Fruit fly (Drosophila melanogaster) whole organism, embryonic: ENCODE results near the gene CG5445.

Source experiments
- CG30020 ChIP-seq: fragments of 200-800 bp; optimal IDR thresholded peaks from 2 replicates; lab custom pipeline; 2019; ENCODE audit warnings: missing biosample characterization, mild to moderate bottlenecking, missing genetic modification characterization, moderate library complexity
- CG4730 ChIP-seq: fragments of 200-800 bp; sonication (Bioruptor generic); IDR thresholded peaks from 2 replicates; pipeline ENCODE4 v1.3.6; 2022; ENCODE audit warnings: missing biosample characterization, missing genetic modification characterization
- Dad ChIP-seq: fragments of 200-800 bp; sonication (Bioruptor generic); optimal IDR thresholded peaks from 3 replicates; lab custom pipeline; 2016; ENCODE audit warnings: missing biosample characterization, missing genetic modification characterization
- Sox102F ChIP-seq: fragments of 200-800 bp; sonication (Bioruptor generic); optimal IDR thresholded peaks from 2 replicates; lab custom pipeline; 2018; ENCODE audit warnings: missing biosample characterization, mild to moderate bottlenecking, missing genetic modification characterization, moderate library complexity
- inv ChIP-seq: fragments of 200-800 bp; sonication (Bioruptor generic); IDR thresholded peaks from 2 replicates; pipeline ENCODE4 v1.3.6; 2022; ENCODE audit warnings: missing biosample characterization, missing genetic modification characterization; ENCODE audit not compliant: partially characterized antibody

dm6 chrX:17297924-17298591 lies 15.8 kb downstream of the CG5445 start:
- no peak for TF ChIP-seq inv (GFP tag; lab: Robert Waterston, UW)
- no peak for TF ChIP-seq CG4730 (GFP tag; lab: Robert Waterston, UW)
- no peak for TF ChIP-seq CG30020 (tag; lab: Kevin White, UChicago)
- TF ChIP-seq Sox102F (GFP tag; lab: Kevin White, UChicago), result peak; percentile 69
- no peak for TF ChIP-seq Dad (GFP tag; lab: Kevin White, UChicago)
